1 fruit fly cellular context compared by ENCODE assay signal in the genomic region with DNA sequence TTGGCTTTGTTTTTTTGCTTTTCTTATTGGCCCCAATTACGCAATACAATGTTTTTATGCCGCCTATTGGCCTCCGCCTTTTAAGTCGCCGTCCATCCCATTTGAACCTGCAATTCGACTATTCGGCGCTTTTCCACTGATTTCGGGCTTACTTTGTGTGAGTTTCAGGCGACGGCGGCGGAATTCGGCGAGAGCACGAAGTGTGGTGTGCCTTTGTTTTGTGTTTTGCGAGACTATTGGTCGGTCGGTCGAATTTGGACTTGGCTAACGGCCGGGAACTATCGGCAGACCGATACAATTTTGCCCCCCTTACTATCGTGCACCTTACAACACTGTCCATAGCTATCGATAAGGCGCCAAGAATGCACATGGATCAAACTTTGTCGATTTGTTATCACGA.
A peak's percentile ranks its signal among the peaks of the same experiment; 100 is the strongest.
TF ChIP-seq lines count a peak whose summit lies in the region.

Gene P5CDh1 (minus strand): TSS at position 278 of the 400 bp plus-strand sequence.

TF ChIP-seq in whole organism, embryonic, 481 proteins besides CTCF, POLR2A, EP300 and RAD21 (continued from another document):
- TF ChIP-seq CG11398 (GFP tag; optimal IDR thresholded peaks at IDR 0.05; lab: Kevin White, UChicago): no peak
- TF ChIP-seq fd3F (GFP tag; optimal IDR thresholded peaks at IDR 0.05; lab: Kevin White, UChicago): no peak
- TF ChIP-seq caup (GFP tag; optimal IDR thresholded peaks at IDR 0.05; lab: Kevin White, UChicago; ENCODE audit: severe bottlenecking): peak; percentile 50
- TF ChIP-seq HLH4C (GFP tag; IDR thresholded peaks at IDR 0.05; lab: Robert Waterston, UW; ENCODE audit: partially characterized antibody): peak; percentile 87
- no peak for TF ChIP-seq CG4730 (GFP tag; IDR thresholded peaks at IDR 0.05; lab: Robert Waterston, UW)
- no peak for TF ChIP-seq cato (GFP tag; optimal IDR thresholded peaks at IDR 0.05; lab: Kevin White, UChicago; ENCODE audit: borderline replicate concordance)
- TF ChIP-seq HHEX (GFP tag; optimal IDR thresholded peaks at IDR 0.05; lab: Kevin White, UChicago): peak; percentile 24
- TF ChIP-seq CkIIα-i1 (GFP tag; IDR thresholded peaks at IDR 0.05; lab: Robert Waterston, UW): no peak
- peak; percentile 48 for TF ChIP-seq her (GFP tag; optimal IDR thresholded peaks at IDR 0.05; lab: Kevin White, UChicago)
- TF ChIP-seq toy (GFP tag; IDR thresholded peaks at IDR 0.05; lab: Robert Waterston, UW): no peak
- peak; percentile 24 for TF ChIP-seq Bteb2 (GFP tag; optimal IDR thresholded peaks at IDR 0.05; lab: Kevin White, UChicago)
- no peak for TF ChIP-seq gcm2 (GFP tag; optimal IDR thresholded peaks at IDR 0.05; lab: Kevin White, UChicago)
- TF ChIP-seq da (GFP tag; optimal IDR thresholded peaks at IDR 0.05; lab: Kevin White, UChicago): no peak
- TF ChIP-seq CG30020 (tag; optimal IDR thresholded peaks at IDR 0.05; lab: Kevin White, UChicago): no peak
- TF ChIP-seq CG2875 (GFP tag; optimal IDR thresholded peaks at IDR 0.05; lab: Kevin White, UChicago): no peak
- no peak for TF ChIP-seq Eip74EF (GFP tag; optimal IDR thresholded peaks at IDR 0.05; lab: Kevin White, UChicago)
- no peak for TF ChIP-seq gcm (GFP tag; optimal IDR thresholded peaks at IDR 0.05; lab: Kevin White, UChicago)
TF ChIP-seq in whole organism, embryonic: peak in this region for 184.
